Fruit fly (Drosophila melanogaster): ENCODE data around the gene CG31689.

CG31689 gene

DNA sequence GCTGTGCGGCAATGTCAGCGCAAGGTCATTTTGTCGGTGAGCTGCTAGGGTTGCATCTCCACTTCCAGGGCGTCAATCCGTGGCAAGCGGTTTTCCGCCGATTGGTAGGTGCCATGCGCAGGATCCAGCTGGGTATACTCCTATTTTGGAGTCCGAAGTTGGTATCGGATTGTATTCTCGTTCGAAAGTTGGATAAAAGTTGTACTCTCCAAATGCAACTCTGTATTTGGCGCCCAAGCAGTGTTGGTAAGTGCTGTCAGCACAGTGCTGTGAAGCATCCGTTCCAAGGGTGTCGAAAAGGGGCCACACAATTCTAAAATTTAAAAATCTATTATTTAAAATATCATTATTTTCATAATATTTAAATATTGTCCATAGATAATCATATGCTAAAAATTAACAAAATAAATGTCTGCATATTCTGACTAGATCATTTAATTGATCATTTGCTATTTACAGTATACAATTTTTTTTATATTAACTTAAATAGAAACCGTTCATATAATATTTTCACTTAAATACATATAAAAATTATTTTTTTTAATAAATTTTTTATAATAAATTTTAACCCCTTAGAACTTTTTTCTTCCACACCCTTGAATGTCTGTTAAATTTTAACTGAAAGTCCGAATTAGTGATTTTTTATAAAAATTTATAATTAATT lies 23.1 kb downstream of the CG31689 start (continued):
- TF ChIP-seq CG17359 (tag; optimal IDR thresholded peaks at IDR 0.05) (peak; percentile 76), E2f1 (GFP tag; IDR thresholded peaks at IDR 0.05) (peak; percentile 81), CG7357 (GFP tag; IDR thresholded peaks at IDR 0.05) (peak; percentile 72), HLH3B (GFP tag; IDR thresholded peaks at IDR 0.05) (peak; percentile 88), Rx (GFP tag; IDR thresholded peaks at IDR 0.05) (peak; percentile 69), CG16779 (GFP tag; IDR thresholded peaks at IDR 0.05) (peak; percentile 81), CG9797 (GFP tag; optimal IDR thresholded peaks at IDR 0.05) (peak; percentile 39), CrebB (tag; optimal IDR thresholded peaks at IDR 0.05) (peak; percentile 69), CG1792 (GFP tag; optimal IDR thresholded peaks at IDR 0.05) (peak; percentile 74), CG14014 (GFP tag; IDR thresholded peaks at IDR 0.05) (peak; percentile 87), MESR4 (GFP tag; optimal IDR thresholded peaks at IDR 0.05) (peak; percentile 90), slou (GFP tag; optimal IDR thresholded peaks at IDR 0.05) (peak; percentile 90), org-1 (GFP tag; optimal IDR thresholded peaks at IDR 0.05) (peak; percentile 67), CG4404 (GFP tag; IDR thresholded peaks at IDR 0.05) (peak; percentile 79), NC2α (GFP tag; optimal IDR thresholded peaks at IDR 0.05) (peak; percentile 19), CG2129 (GFP tag; IDR thresholded peaks at IDR 0.05; ENCODE audit: partially characterized antibody) (no peak), ERR (GFP tag; optimal IDR thresholded peaks at IDR 0.05) (peak; percentile 100), Hmr (GFP tag; optimal IDR thresholded peaks at IDR 0.05) (peak; percentile 94), dm (GFP tag; optimal IDR thresholded peaks at IDR 0.05) (peak; percentile 66), CG33213 (GFP tag; optimal IDR thresholded peaks at IDR 0.05) (peak; percentile 85), CG6813 (GFP tag; optimal IDR thresholded peaks at IDR 0.05) (peak; percentile 59), Bteb2 (GFP tag; optimal IDR thresholded peaks at IDR 0.05) (peak; percentile 46), Myb (GFP tag; optimal IDR thresholded peaks at IDR 0.05) (peak; percentile 79), CG1603 (tag; optimal IDR thresholded peaks at IDR 0.05) (peak; percentile 85), ato (GFP tag; IDR thresholded peaks at IDR 0.05; ENCODE audit: partially characterized antibody) (peak; percentile 60; the same call in 1 of the 2 replicates), CG17612 (GFP tag; IDR thresholded peaks at IDR 0.05) (peak; percentile 67; the same call in 1 of the 2 replicates), CG32772 (GFP tag; IDR thresholded peaks at IDR 0.05) (peak; percentile 84), CG11695 (GFP tag; IDR thresholded peaks at IDR 0.05) (peak; percentile 91), CG1233 (GFP tag; optimal IDR thresholded peaks at IDR 0.05) (peak; percentile 89), tx (GFP tag; optimal IDR thresholded peaks at IDR 0.05) (peak; percentile 70), lov (optimal IDR thresholded peaks at IDR 0.05) (no peak), lov (GFP tag; IDR thresholded peaks at IDR 0.05) (peak; percentile 69; the same call in 1 of the 3 replicates), CG6791 (GFP tag; IDR thresholded peaks at IDR 0.05; ENCODE audit: partially characterized antibody) (no peak), YL-1 (GFP tag; optimal IDR thresholded peaks at IDR 0.05) (peak; percentile 86), CG7928 (GFP tag; optimal IDR thresholded peaks at IDR 0.05) (peak; percentile 99), Sox100B (GFP tag; optimal IDR thresholded peaks at IDR 0.05) (peak; percentile 84), H15 (GFP tag; IDR thresholded peaks at IDR 0.05) (peak; percentile 77), CG6765 (GFP tag; optimal IDR thresholded peaks at IDR 0.05) (peak; percentile 85), jumu (GFP tag; optimal IDR thresholded peaks at IDR 0.05) (peak; percentile 80), CG10321 (GFP tag; IDR thresholded peaks at IDR 0.05) (peak; percentile 42), Ets97D (GFP tag; optimal IDR thresholded peaks at IDR 0.05) (peak; percentile 94), CG10431 (GFP tag; optimal IDR thresholded peaks at IDR 0.05) (peak; percentile 71), CG2678 (tag; optimal IDR thresholded peaks at IDR 0.05) (peak; percentile 94), usp (GFP tag; optimal IDR thresholded peaks at IDR 0.05) (no peak), hth (optimal IDR thresholded peaks at IDR 0.05) (no peak), CG6272 (GFP tag; IDR thresholded peaks at IDR 0.05) (peak; percentile 88), run (tag; optimal IDR thresholded peaks at IDR 0.05) (peak; percentile 67), HmgD (GFP tag; optimal IDR thresholded peaks at IDR 0.05) (peak; percentile 0), zen (tag; optimal IDR thresholded peaks at IDR 0.05) (peak; percentile 68), stwl (tag; optimal IDR thresholded peaks at IDR 0.05) (peak; percentile 94), CG14667 (GFP tag; IDR thresholded peaks at IDR 0.05) (peak; percentile 87)

Measured in whole organism, embryonic.